Worm (Caenorhabditis elegans): ENCODE results near the gene F55D10.4.

DNA sequence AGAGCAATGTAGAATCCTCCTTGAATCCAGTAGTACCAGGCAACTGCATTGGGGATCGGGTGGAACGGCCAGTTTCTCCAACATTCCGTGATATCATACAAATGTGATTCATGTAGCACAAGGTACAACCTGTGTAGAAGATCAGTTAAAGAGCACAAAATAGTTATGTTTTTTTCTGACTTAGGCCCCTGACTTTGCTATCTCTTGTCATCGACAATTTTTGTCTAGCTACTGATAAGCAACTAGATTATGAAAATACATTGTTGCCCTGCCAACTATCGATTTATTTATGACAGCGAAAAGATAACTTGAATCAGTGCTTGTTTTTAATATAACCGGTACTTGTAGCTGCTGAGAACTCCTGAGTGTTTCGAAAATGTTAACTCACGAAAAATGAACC lies 22.2 kb downstream of the F55D10.4 start:
- TF ChIP-seq ref-1 (GFP tag; conservative IDR thresholded peaks at IDR 0.05) (no peak), med-1 (GFP tag; optimal IDR thresholded peaks at IDR 0.05; ENCODE audit: insufficient read depth) (no peak), ztf-29 (GFP tag; IDR thresholded peaks at IDR 0.05) (no peak), T22C8.4 (GFP tag; IDR thresholded peaks at IDR 0.05) (no peak), ztf-23 (GFP tag; IDR thresholded peaks at IDR 0.05) (no peak), flt-1 (GFP tag; IDR thresholded peaks at IDR 0.05) (no peak)
